Worm (Caenorhabditis elegans): ENCODE measurements around the gene C32B5.6.
"Not testable (repeated sequence)": the region's sequence is repeated elsewhere in the genome, so short reads cannot be mapped to it uniquely, and the experiment has no call there.

Gene C32B5.6

DNA sequence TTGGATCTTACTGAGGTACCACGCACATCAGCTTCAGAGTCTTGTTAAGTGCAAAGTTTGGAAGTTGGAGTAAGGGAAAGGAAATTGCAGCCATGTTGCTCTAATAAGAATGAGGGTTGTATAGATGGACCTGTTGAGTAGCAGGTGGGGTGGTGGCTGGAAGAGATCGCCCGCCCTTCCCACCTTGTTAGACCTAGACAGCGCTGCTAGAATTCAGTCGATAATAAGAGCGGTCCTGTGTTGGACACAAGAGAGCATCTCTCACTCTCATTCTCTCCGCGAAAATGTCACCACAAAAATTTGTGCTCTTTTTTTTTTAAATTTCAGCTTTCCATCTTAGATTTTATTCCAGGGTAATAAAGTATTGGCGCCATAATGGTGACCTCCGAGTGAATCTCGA is 33.1 kb downstream of the C32B5.6 start, which contains the start of the genes fbxb-30 and F45D11.5:
Gene fbxb-30 (minus strand): TSS at position 101 of the 400 bp plus-strand sequence.
Gene F45D11.5 (plus strand): TSS at position 352 of the 400 bp plus-strand sequence.
- TF ChIP-seq him-1 (tag; optimal IDR thresholded peaks at IDR 0.05), result no peak
- no peak for TF ChIP-seq dao-5 (tag; optimal IDR thresholded peaks at IDR 0.05)
- TF ChIP-seq W03F9.2 (tag; optimal IDR thresholded peaks at IDR 0.05), result no peak

DNA sequence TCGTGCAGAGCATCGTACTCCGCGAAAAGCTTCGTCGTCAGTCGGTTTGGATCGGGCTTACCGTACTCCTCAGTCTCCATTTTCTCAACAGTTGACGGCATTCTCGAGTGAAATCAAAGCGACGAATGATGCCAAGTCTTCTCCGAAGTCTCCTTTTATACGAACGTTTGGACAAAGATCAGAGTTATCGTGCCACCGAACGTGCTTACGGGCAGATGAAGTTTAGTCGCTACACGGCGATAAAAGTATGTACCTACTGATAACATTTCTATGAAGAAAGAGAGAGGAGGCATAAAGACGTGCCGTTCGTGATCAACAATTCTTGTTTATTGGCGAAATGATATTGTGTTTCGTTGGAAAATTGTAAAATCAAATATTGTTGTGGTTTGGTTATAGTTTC is 38.2 kb downstream of the C32B5.6 start, which contains the start of gene F45D11.14:
Gene F45D11.14 (minus strand): TSS at position 101 of the 400 bp plus-strand sequence.
- not testable (repeated sequence) for TF ChIP-seq dao-5, him-1, W03F9.2 (tag; optimal IDR thresholded peaks at IDR 0.05)

All from whole organism, L4/young adult.